Fruit fly (Drosophila melanogaster) whole organism, embryonic: ENCODE results near the gene MAPk-Ak2.

Source experiments
- Adf1 ChIP-seq: fragments of 200-800 bp; sonication (Bioruptor generic); IDR thresholded peaks from 2 replicates; pipeline ENCODE4 v1.3.6; 2022; ENCODE audit warnings: missing biosample characterization, missing genetic modification characterization
- Atf3 ChIP-seq: fragments of 200-800 bp; sonication (Bioruptor generic); optimal IDR thresholded peaks from 3 replicates; lab custom pipeline; 2016; ENCODE audit warnings: missing biosample characterization, missing genetic modification characterization
- BtbVII ChIP-seq: fragments of 200-800 bp; sonication (Bioruptor generic); optimal IDR thresholded peaks from 3 replicates; lab custom pipeline; 2017; ENCODE audit warnings: missing biosample characterization, mild to moderate bottlenecking, missing genetic modification characterization
- CG10267 ChIP-seq: fragments of 200-800 bp; sonication (Bioruptor generic); optimal IDR thresholded peaks from 2 replicates; lab custom pipeline; 2018; ENCODE audit warnings: missing biosample characterization, mild to moderate bottlenecking, missing genetic modification characterization, moderate library complexity
- CG10431 ChIP-seq: fragments of 200-800 bp; sonication (Bioruptor generic); optimal IDR thresholded peaks from 3 replicates; lab custom pipeline; 2018; ENCODE audit warnings: missing biosample characterization, mild to moderate bottlenecking, missing genetic modification characterization
- CG10543 ChIP-seq: fragments of 200-800 bp; sonication (Bioruptor generic); optimal IDR thresholded peaks from 3 replicates; lab custom pipeline; 2017; ENCODE audit warnings: missing biosample characterization, mild to moderate bottlenecking, missing genetic modification characterization, moderate library complexity
- CG1792 ChIP-seq: fragments of 200-800 bp; sonication (Bioruptor generic); optimal IDR thresholded peaks from 2 replicates; lab custom pipeline; 2016; ENCODE audit warnings: missing biosample characterization, missing genetic modification characterization
- CG32772 ChIP-seq: fragments of 200-800 bp; sonication (Bioruptor generic); IDR thresholded peaks from 2 replicates; pipeline ENCODE4 v1.3.6; 2022; ENCODE audit warnings: missing biosample characterization, missing genetic modification characterization
- CG33557 ChIP-seq: fragments of 200-800 bp; sonication (Bioruptor generic); optimal IDR thresholded peaks from 2 replicates; lab custom pipeline; 2019; ENCODE audit warnings: missing biosample characterization, mild to moderate bottlenecking, missing genetic modification characterization, moderate library complexity
- CG34224 ChIP-seq: fragments of 200-800 bp; sonication (Bioruptor generic); IDR thresholded peaks from 3 replicates; pipeline ENCODE4 v1.3.6; 2022; ENCODE audit warnings: missing biosample characterization, missing genetic modification characterization; ENCODE audit not compliant: partially characterized antibody
- CG34422 ChIP-seq: fragments of 200-800 bp; sonication (Bioruptor generic); IDR thresholded peaks from 3 replicates; pipeline ENCODE4 v1.3.6; 2022; ENCODE audit warnings: missing biosample characterization, missing genetic modification characterization
- CG6683 ChIP-seq: fragments of 200-800 bp; sonication (Bioruptor generic); optimal IDR thresholded peaks from 2 replicates; lab custom pipeline; 2017; ENCODE audit warnings: missing biosample characterization, mild to moderate bottlenecking, missing genetic modification characterization, missing genetic modification reagents
- CG6791 ChIP-seq: fragments of 200-800 bp; sonication (Bioruptor generic); IDR thresholded peaks from 3 replicates; pipeline ENCODE4 v1.3.6; 2022; ENCODE audit warnings: missing biosample characterization, missing genetic modification characterization; ENCODE audit not compliant: partially characterized antibody
- CG8281 ChIP-seq: fragments of 200-800 bp; sonication (Bioruptor generic); optimal IDR thresholded peaks from 2 replicates; lab custom pipeline; 2018; ENCODE audit warnings: missing biosample characterization, mild to moderate bottlenecking, missing genetic modification characterization, moderate library complexity
- CG8944 ChIP-seq: fragments of 200-800 bp; sonication (Bioruptor generic); optimal IDR thresholded peaks from 3 replicates; lab custom pipeline; 2016; ENCODE audit warnings: missing biosample characterization, missing genetic modification characterization
- CkIIα-i1 ChIP-seq: fragments of 200-800 bp; sonication (Bioruptor generic); IDR thresholded peaks from 2 replicates; pipeline ENCODE4 v1.3.6; 2022; ENCODE audit warnings: missing biosample characterization, missing genetic modification characterization
- Dfd ChIP-seq, 2 experiments: fragments of >200 bp; optimal IDR thresholded peaks; 2 replicates each; lab custom pipeline; 2017; ENCODE audit warnings: missing biosample characterization in 2 of 2, missing genetic modification characterization in 2 of 2
- Doc3 ChIP-seq: fragments of 200-800 bp; sonication (Bioruptor generic); IDR thresholded peaks from 3 replicates; pipeline ENCODE4 v1.3.6; 2022; ENCODE audit warnings: missing biosample characterization, missing genetic modification characterization; ENCODE audit not compliant: partially characterized antibody
- H15 ChIP-seq: fragments of 200-800 bp; sonication (Bioruptor generic); IDR thresholded peaks from 3 replicates; pipeline ENCODE4 v1.3.6; 2022; ENCODE audit warnings: missing biosample characterization, missing genetic modification characterization
- Hr3 ChIP-seq: fragments of 200-800 bp; sonication (Bioruptor generic); optimal IDR thresholded peaks from 3 replicates; lab custom pipeline; 2016; ENCODE audit warnings: missing biosample characterization, missing genetic modification characterization
- Hr51 ChIP-seq, 2 experiments: fragments of 200-800 bp; sonication (Bioruptor generic); optimal IDR thresholded peaks; 2 replicates in 1 of 2; 3 replicates in 1 of 2; lab custom pipeline; 2016 to 2018; ENCODE audit warnings: missing biosample characterization in 2 of 2, missing genetic modification characterization in 2 of 2, mild to moderate bottlenecking in 1 of 2, moderate library complexity in 1 of 2
- MESR4 ChIP-seq: fragments of 200-800 bp; sonication (Bioruptor generic); optimal IDR thresholded peaks from 2 replicates; lab custom pipeline; 2018; ENCODE audit warnings: missing biosample characterization, mild to moderate bottlenecking, missing genetic modification characterization, moderate library complexity
- Nf-YA ChIP-seq: fragments of 200-800 bp; sonication (Bioruptor generic); IDR thresholded peaks from 2 replicates; pipeline ENCODE4 v1.3.6; 2022; ENCODE audit warnings: missing biosample characterization, missing genetic modification characterization
- Poxn ChIP-seq: fragments of 200-800 bp; sonication (Bioruptor generic); IDR thresholded peaks from 2 replicates; pipeline ENCODE4 v1.3.6; 2022; ENCODE audit warnings: missing biosample characterization, missing genetic modification characterization
- Ptx1 ChIP-seq: fragments of 200-800 bp; sonication (Bioruptor generic); IDR thresholded peaks from 2 replicates; pipeline ENCODE4 v1.3.6; 2022; ENCODE audit warnings: missing biosample characterization, missing genetic modification characterization
- Rfx ChIP-seq: fragments of 200-800 bp; sonication (Bioruptor generic); IDR thresholded peaks from 2 replicates; pipeline ENCODE4 v1.3.6; 2022; ENCODE audit warnings: missing biosample characterization, missing genetic modification characterization
- Sry-β ChIP-seq: fragments of 200-800 bp; sonication (Bioruptor generic); optimal IDR thresholded peaks from 2 replicates; lab custom pipeline; 2018; ENCODE audit warnings: missing biosample characterization, mild to moderate bottlenecking, missing genetic modification characterization, moderate library complexity
- ara ChIP-seq: fragments of 200-800 bp; sonication (Bioruptor generic); IDR thresholded peaks from 2 replicates; pipeline ENCODE4 v1.3.6; 2022; ENCODE audit warnings: missing biosample characterization, missing genetic modification characterization
- br ChIP-seq: fragments of >200 bp; optimal IDR thresholded peaks from 2 replicates; lab custom pipeline; 2017
- dan ChIP-seq: fragments of 200-800 bp; sonication (Bioruptor generic); IDR thresholded peaks from 2 replicates; pipeline ENCODE4 v1.3.6; 2022; ENCODE audit warnings: missing biosample characterization, missing genetic modification characterization
- emc ChIP-seq: fragments of 200-800 bp; sonication (Bioruptor generic); optimal IDR thresholded peaks from 2 replicates; lab custom pipeline; 2016; ENCODE audit warnings: missing biosample characterization, missing genetic modification characterization
- fd96Cb ChIP-seq: fragments of 200-800 bp; sonication (Bioruptor generic); optimal IDR thresholded peaks from 2 replicates; lab custom pipeline; 2018; ENCODE audit warnings: missing biosample characterization, mild to moderate bottlenecking, missing genetic modification characterization, moderate library complexity
- gt ChIP-seq: fragments of 200-800 bp; sonication (Bioruptor generic); IDR thresholded peaks from 2 replicates; pipeline ENCODE4 v1.3.6; 2022; ENCODE audit warnings: missing biosample characterization, missing genetic modification characterization
- inv ChIP-seq: fragments of 200-800 bp; sonication (Bioruptor generic); IDR thresholded peaks from 2 replicates; pipeline ENCODE4 v1.3.6; 2022; ENCODE audit warnings: missing biosample characterization, missing genetic modification characterization; ENCODE audit not compliant: partially characterized antibody
- maf-S ChIP-seq: fragments of 200-800 bp; sonication (Bioruptor generic); optimal IDR thresholded peaks from 2 replicates; lab custom pipeline; 2016; ENCODE audit warnings: missing biosample characterization, missing genetic modification characterization
- nerfin-1 ChIP-seq: fragments of 200-800 bp; sonication (Bioruptor generic); optimal IDR thresholded peaks from 3 replicates; lab custom pipeline; 2019; ENCODE audit warnings: missing biosample characterization, mild to moderate bottlenecking, missing genetic modification characterization, moderate library complexity
- nmo ChIP-seq: fragments of 200-800 bp; sonication (Bioruptor generic); optimal IDR thresholded peaks from 2 replicates; lab custom pipeline; 2018; ENCODE audit warnings: missing biosample characterization, mild to moderate bottlenecking, missing genetic modification characterization, moderate library complexity
- onecut ChIP-seq: fragments of 200-800 bp; sonication (Bioruptor generic); IDR thresholded peaks from 2 replicates; pipeline ENCODE4 v1.3.6; 2022; ENCODE audit warnings: missing biosample characterization, missing genetic modification characterization
- pros ChIP-seq: fragments of 200-800 bp; sonication (Bioruptor generic); optimal IDR thresholded peaks from 3 replicates; lab custom pipeline; 2019; ENCODE audit warnings: missing biosample characterization, mild to moderate bottlenecking, missing genetic modification characterization, moderate library complexity
- repo ChIP-seq: fragments of 200-800 bp; sonication (Bioruptor generic); optimal IDR thresholded peaks from 2 replicates; lab custom pipeline; 2016; ENCODE audit warnings: missing biosample characterization, missing genetic modification characterization
- schlank ChIP-seq: fragments of 200-800 bp; sonication (Bioruptor generic); optimal IDR thresholded peaks from 2 replicates; lab custom pipeline; 2018; ENCODE audit warnings: missing biosample characterization, mild to moderate bottlenecking, missing genetic modification characterization
- sd ChIP-seq: fragments of 200-800 bp; sonication (Bioruptor generic); optimal IDR thresholded peaks from 3 replicates; lab custom pipeline; 2018; ENCODE audit warnings: missing biosample characterization, mild to moderate bottlenecking, missing genetic modification characterization, moderate library complexity
- sens-2 ChIP-seq: fragments of 200-800 bp; sonication (Bioruptor generic); IDR thresholded peaks from 2 replicates; pipeline ENCODE4 v1.3.6; 2022; ENCODE audit warnings: missing biosample characterization, missing genetic modification characterization
- shn ChIP-seq: fragments of 200-800 bp; sonication (Bioruptor generic); optimal IDR thresholded peaks from 3 replicates; lab custom pipeline; 2016; ENCODE audit warnings: missing biosample characterization, missing genetic modification characterization
- sima ChIP-seq: fragments of 200-800 bp; sonication (Bioruptor generic); optimal IDR thresholded peaks from 2 replicates; lab custom pipeline; 2016; ENCODE audit warnings: missing biosample characterization, missing genetic modification characterization
- sisA ChIP-seq: fragments of 200-800 bp; sonication (Bioruptor generic); IDR thresholded peaks from 2 replicates; pipeline ENCODE4 v1.3.6; 2022; ENCODE audit warnings: missing biosample characterization, missing genetic modification characterization
- sug ChIP-seq: fragments of 200-800 bp; optimal IDR thresholded peaks from 2 replicates; lab custom pipeline; 2019; ENCODE audit warnings: missing biosample characterization, mild to moderate bottlenecking, missing genetic modification characterization, moderate library complexity
- zen ChIP-seq: fragments of 200-800 bp; sonication (Bioruptor generic); optimal IDR thresholded peaks from 3 replicates; lab custom pipeline; 2018; ENCODE audit warnings: missing biosample characterization, mild to moderate bottlenecking, missing genetic modification characterization, moderate library complexity

MAPk-Ak2 gene

DNA sequence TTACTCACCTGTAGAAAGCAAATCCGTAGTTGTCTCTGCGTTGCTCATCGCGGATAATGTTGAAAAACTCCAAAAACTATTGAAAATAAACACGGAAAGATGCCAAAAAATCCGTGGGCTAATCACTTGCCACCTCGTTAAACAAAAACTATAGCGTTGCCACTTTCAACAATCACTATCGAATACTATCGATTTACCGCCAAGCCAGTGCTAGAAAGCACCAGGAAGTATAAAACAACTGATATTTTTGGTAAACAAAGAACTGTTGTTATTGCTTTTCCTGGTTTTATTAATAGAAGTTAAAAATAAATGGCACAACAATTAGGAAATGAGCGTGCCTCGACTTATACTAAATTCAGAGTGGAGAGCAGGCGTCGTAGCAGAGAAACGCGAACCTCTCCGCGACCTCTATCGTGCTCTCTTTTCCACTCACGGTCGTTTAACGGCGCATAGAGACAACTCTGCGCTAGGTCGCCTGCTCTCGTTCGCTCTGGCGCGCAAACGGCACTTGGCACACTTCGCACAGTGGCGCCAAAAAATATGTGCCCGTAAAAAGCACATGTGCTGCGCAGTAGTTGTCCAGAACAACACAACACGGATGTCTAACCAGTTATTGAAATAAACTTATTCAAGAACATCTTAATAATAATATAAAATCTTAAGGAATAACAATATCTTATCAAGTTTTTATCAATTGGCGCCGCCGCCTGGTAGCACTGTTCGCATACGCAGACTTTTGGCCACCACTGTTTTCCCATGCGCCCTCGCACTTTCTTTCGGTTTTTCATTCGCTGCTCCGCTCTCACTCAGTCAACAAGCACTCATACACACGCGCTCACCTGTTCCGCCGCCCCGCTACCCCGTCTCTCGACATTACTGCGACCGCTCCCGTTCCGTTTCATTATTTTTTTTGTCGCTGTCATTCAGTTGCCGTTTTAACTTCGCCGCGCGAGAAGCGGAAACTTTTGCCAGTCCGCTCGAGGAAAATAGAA lies 8.9 kb downstream of the MAPk-Ak2 start, which contains the start of the genes lin-52 and CG15771 (continued):
- TF ChIP-seq dan (GFP tag; lab: Robert Waterston, UW) (peak; percentile 86), sima (GFP tag; lab: Kevin White, UChicago) (no peak), pros (peak; percentile 89), MESR4 (peak; percentile 31), sens-2 (GFP tag; lab: Robert Waterston, UW) (peak; percentile 76), schlank (tag; lab: Kevin White, UChicago) (peak; percentile 91), Ptx1 (peak; percentile 97), CG10267 (peak; percentile 95), CG6791 (GFP tag; lab: Robert Waterston, UW) (peak; percentile 57; the same call in 2 of the 3 replicates), repo (GFP tag; lab: Kevin White, UChicago) (no peak), CG34224 (GFP tag; lab: Robert Waterston, UW) (peak; percentile 64; the same call in 2 of the 3 replicates), CG8944 (GFP tag; lab: Kevin White, UChicago) (peak; percentile 40), Doc3 (GFP tag; lab: Robert Waterston, UW) (peak; percentile 65; the same call in 2 of the 3 replicates), sisA (peak; percentile 97), CG33557 (GFP tag; lab: Kevin White, UChicago) (peak; percentile 94), gt (GFP tag; lab: Robert Waterston, UW) (peak; percentile 77), Hr51 (GFP tag; optimal IDR thresholded peaks at IDR 0.05; lab: Kevin White, UChicago) (peak; percentile 65 to 96), inv (GFP tag; lab: Robert Waterston, UW) (peak; percentile 40; the same call in 1 of the 2 replicates), Poxn (GFP tag; lab: Robert Waterston, UW) (peak; percentile 85), sug (peak; percentile 96), CG8281 (tag; lab: Kevin White, UChicago) (peak; percentile 80), Rfx (GFP tag; lab: Robert Waterston, UW) (peak; percentile 96), onecut (GFP tag; lab: Robert Waterston, UW) (peak; percentile 91), emc (GFP tag; lab: Kevin White, UChicago) (peak; percentile 39), ara (GFP tag; lab: Robert Waterston, UW) (peak; percentile 94), Sry-β (GFP tag; lab: Kevin White, UChicago) (peak; percentile 18), CG10431 (GFP tag; lab: Kevin White, UChicago) (peak; percentile 87), Atf3 (GFP tag; lab: Kevin White, UChicago) (peak; percentile 65), CkIIα-i1 (GFP tag; lab: Robert Waterston, UW) (peak; percentile 76), CG34422 (GFP tag; lab: Robert Waterston, UW) (peak; percentile 91), CG6683 (GFP tag; lab: Kevin White, UChicago) (peak; percentile 93), shn (GFP tag; lab: Kevin White, UChicago) (peak; percentile 43), nmo (GFP tag; lab: Kevin White, UChicago) (peak; percentile 94), zen (tag; lab: Kevin White, UChicago) (peak; percentile 84), Nf-YA (peak; percentile 83), Hr3 (peak; percentile 93), fd96Cb (peak; percentile 92), sd (tag; lab: Kevin White, UChicago) (peak; percentile 74), CG10543 (GFP tag; lab: Kevin White, UChicago) (peak; percentile 99), maf-S (GFP tag; lab: Kevin White, UChicago) (peak; percentile 41), CG32772 (GFP tag; lab: Robert Waterston, UW) (peak; percentile 94), br (no peak), Dfd (GFP tag; optimal IDR thresholded peaks at IDR 0.05; lab: Kevin White, UChicago) (no peak), BtbVII (GFP tag; lab: Kevin White, UChicago) (peak; percentile 96), H15 (GFP tag; lab: Robert Waterston, UW) (peak; percentile 91), Adf1 (peak; percentile 86), nerfin-1 (tag; lab: Kevin White, UChicago) (peak; percentile 91), CG1792 (peak; percentile 37)
